Worm (Caenorhabditis elegans) whole organism, L4 larva: ENCODE measurements around the gene sars-2.

Experiments
- F10B5.3 ChIP-seq: sonication (generic microtip); optimal IDR thresholded peaks from 2 replicates; lab custom pipeline; 2016; ENCODE audit warnings: mild to moderate bottlenecking, missing genetic modification characterization, missing compliant biosample characterization
- F37D6.2 ChIP-seq: sonication (generic microtip); optimal IDR thresholded peaks from 2 replicates; lab custom pipeline; 2016; ENCODE audit warnings: mild to moderate bottlenecking, missing genetic modification characterization, missing compliant biosample characterization
- F49E8.2 ChIP-seq: sonication (generic microtip); optimal IDR thresholded peaks from 2 replicates; lab custom pipeline; 2016; ENCODE audit warnings: missing compliant biosample characterization, mild to moderate bottlenecking, missing genetic modification characterization, borderline replicate concordance
- T26A8.4 ChIP-seq: fragments of 200-800 bp; sonication (Bioruptor generic); IDR thresholded peaks from 2 replicates; pipeline ENCODE4 v1.3.6; 2022; ENCODE audit warnings: missing genetic modification characterization, missing compliant biosample characterization
- aha-1 ChIP-seq: fragments of 150-350 bp; peaks from one replicate; lab custom pipeline; 2014; ENCODE audit warnings: missing biosample characterization, missing genetic modification characterization
- ama-1 ChIP-seq: fragments of 150-350 bp; optimal IDR thresholded peaks from 2 replicates; lab custom pipeline; 2014; ENCODE audit warnings: inconsistent platforms, mixed read lengths
- ceh-28 ChIP-seq: fragments of 150-350 bp; optimal IDR thresholded peaks from 2 replicates; lab custom pipeline; 2014; ENCODE audit warnings: missing biosample characterization, missing genetic modification reagents, missing genetic modification characterization
- ceh-32 ChIP-seq: sonication (generic microtip); optimal IDR thresholded peaks from 2 replicates; lab custom pipeline; 2016; ENCODE audit warnings: mild to moderate bottlenecking, missing genetic modification characterization, missing compliant biosample characterization; ENCODE audit not compliant: poor library complexity
- ceh-44 ChIP-seq: fragments of 200-800 bp; sonication (Bioruptor generic); IDR thresholded peaks from 2 replicates; pipeline ENCODE4 v1.3.6; 2022; ENCODE audit warnings: missing genetic modification reagents, missing genetic modification characterization, missing compliant biosample characterization
- cey-2 ChIP-seq: sonication (generic microtip); optimal IDR thresholded peaks from 3 replicates; lab custom pipeline; 2017; ENCODE audit warnings: missing genetic modification characterization, mild to moderate bottlenecking, missing compliant biosample characterization, antibody characterized with exemption, borderline replicate concordance; ENCODE audit not compliant: insufficient read depth
- daf-12 ChIP-seq: fragments of 150-350 bp; optimal IDR thresholded peaks from 2 replicates; lab custom pipeline; 2014; ENCODE audit warnings: missing biosample characterization, missing genetic modification reagents, missing genetic modification characterization
- daf-16 ChIP-seq, 3 experiments: sonication (generic microtip); optimal IDR thresholded peaks; 2 replicates each; lab custom pipeline; 2016 to 2017; ENCODE audit warnings: missing genetic modification characterization in 3 of 3, missing genetic modification reagents in 3 of 3, mild to moderate bottlenecking in 2 of 3, missing compliant biosample characterization in 2 of 3, missing biosample characterization in 1 of 3, moderate library complexity in 1 of 3
- daf-19 ChIP-seq: fragments of 200-800 bp; sonication (Bioruptor generic); conservative IDR thresholded peaks from 2 replicates; pipeline ENCODE4 v1.3.6; 2022; ENCODE audit warnings: missing genetic modification characterization, missing compliant biosample characterization
- daf-8 ChIP-seq: fragments of 200-800 bp; sonication (Bioruptor generic); IDR thresholded peaks from 2 replicates; pipeline ENCODE4 v1.3.6; 2022; ENCODE audit warnings: missing genetic modification characterization, missing compliant biosample characterization
- dmd-8 ChIP-seq: fragments of 200-800 bp; sonication (Bioruptor generic); IDR thresholded peaks from 2 replicates; pipeline ENCODE4 v1.3.6; 2022; ENCODE audit warnings: missing genetic modification characterization, missing compliant biosample characterization
- dve-1 ChIP-seq: sonication (generic microtip); optimal IDR thresholded peaks from 2 replicates; lab custom pipeline; 2017; ENCODE audit warnings: antibody characterized with exemption, mild to moderate bottlenecking, missing genetic modification characterization, missing compliant biosample characterization; ENCODE audit not compliant: insufficient read depth
- gei-8 ChIP-seq: fragments of 200-800 bp; sonication (Bioruptor generic); optimal IDR thresholded peaks from 2 replicates; lab custom pipeline; 2018; ENCODE audit warnings: mild to moderate bottlenecking, missing genetic modification characterization, missing compliant biosample characterization
- lin-1 ChIP-seq: fragments of 200-800 bp; sonication (Bioruptor generic); IDR thresholded peaks from 2 replicates; pipeline ENCODE4 v1.3.6; 2022; ENCODE audit warnings: missing genetic modification reagents, missing genetic modification characterization, missing compliant biosample characterization
- lin-13 ChIP-seq: fragments of 150-350 bp; optimal IDR thresholded peaks from 2 replicates; lab custom pipeline; 2014; ENCODE audit warnings: missing biosample characterization, missing genetic modification reagents, missing genetic modification characterization
- lin-39 ChIP-seq: fragments of 150-350 bp; optimal IDR thresholded peaks from 2 replicates; lab custom pipeline; 2014; ENCODE audit warnings: missing biosample characterization, missing genetic modification reagents, missing genetic modification characterization
- lsy-2 ChIP-seq, 2 experiments: fragments of 150-350 bp in 1 of 2; sonication (generic microtip) in 1 of 2; optimal IDR thresholded peaks; 2 replicates each; lab custom pipeline; 2014 to 2017; ENCODE audit warnings: missing biosample characterization in 2 of 2, missing genetic modification characterization in 2 of 2
- mdt-29 ChIP-seq: fragments of 200-800 bp; sonication (Bioruptor generic); IDR thresholded peaks from 2 replicates; pipeline ENCODE4 v1.3.6; 2022; ENCODE audit warnings: missing genetic modification reagents, missing genetic modification characterization, missing compliant biosample characterization
- mes-2 ChIP-seq: sonication (generic microtip); optimal IDR thresholded peaks from 2 replicates; lab custom pipeline; 2016; ENCODE audit warnings: missing genotype, mild to moderate bottlenecking, missing genetic modification characterization, missing compliant biosample characterization; ENCODE audit not compliant: poor library complexity, severe bottlenecking
- mxl-3 ChIP-seq: fragments of 200-800 bp; sonication (Bioruptor generic); optimal IDR thresholded peaks from 2 replicates; lab custom pipeline; 2018; ENCODE audit warnings: mild to moderate bottlenecking, missing genetic modification characterization, missing compliant biosample characterization
- nhr-237 ChIP-seq: sonication (generic microtip); optimal IDR thresholded peaks from 2 replicates; lab custom pipeline; 2017; ENCODE audit warnings: missing biosample characterization, missing genetic modification characterization
- nhr-28 ChIP-seq: fragments of 150-350 bp; optimal IDR thresholded peaks from 2 replicates; lab custom pipeline; 2014; ENCODE audit warnings: missing biosample characterization, missing genetic modification characterization
- nhr-76 ChIP-seq: fragments of 150-350 bp; optimal IDR thresholded peaks from 2 replicates; lab custom pipeline; 2014; ENCODE audit warnings: missing biosample characterization, missing genetic modification characterization
- nhr-77 ChIP-seq: fragments of 150-350 bp; optimal IDR thresholded peaks from 2 replicates; lab custom pipeline; 2014; ENCODE audit warnings: missing biosample characterization, missing genetic modification characterization
- pha-4 ChIP-seq, 2 experiments: fragments of 150-350 bp in 1 of 2; fragments of 200-800 bp in 1 of 2; sonication (Bioruptor generic) in 1 of 2; IDR thresholded peaks in 1 of 2; optimal IDR thresholded peaks in 1 of 2; 2 replicates each; pipeline versions ENCODE4 v1.3.6 to Lab custom; 2014 to 2022; ENCODE audit warnings: missing genetic modification characterization in 2 of 2, missing genetic modification reagents in 2 of 2, missing biosample characterization in 1 of 2, missing compliant biosample characterization in 1 of 2
- php-3 ChIP-seq: fragments of 200-800 bp; sonication (Bioruptor generic); IDR thresholded peaks from 2 replicates; pipeline ENCODE4 v1.3.6; 2022; ENCODE audit warnings: missing genetic modification reagents, missing genetic modification characterization, missing compliant biosample characterization
- rbr-2 ChIP-seq: sonication (generic microtip); optimal IDR thresholded peaks from 2 replicates; lab custom pipeline; 2016; ENCODE audit warnings: missing genotype, missing genetic modification characterization, missing compliant biosample characterization
- skn-1 ChIP-seq: fragments of 150-350 bp; optimal IDR thresholded peaks from 2 replicates; lab custom pipeline; 2014; ENCODE audit warnings: missing biosample characterization, missing genetic modification characterization
- snpc-1.2 ChIP-seq: fragments of 200-800 bp; sonication (Bioruptor generic); IDR thresholded peaks from 2 replicates; pipeline ENCODE4 v1.3.6; 2022; ENCODE audit warnings: missing genetic modification reagents, missing genetic modification characterization, missing compliant biosample characterization
- snpc-4 ChIP-seq: fragments of 150-350 bp; optimal IDR thresholded peaks from 2 replicates; lab custom pipeline; 2014; ENCODE audit warnings: missing biosample characterization, missing genetic modification characterization
- spr-1 ChIP-seq: sonication (generic microtip); optimal IDR thresholded peaks from 2 replicates; lab custom pipeline; 2016; ENCODE audit warnings: mild to moderate bottlenecking, missing genetic modification characterization, missing compliant biosample characterization
- unc-130 ChIP-seq: sonication (generic microtip); optimal IDR thresholded peaks from 2 replicates; lab custom pipeline; 2016; ENCODE audit warnings: missing genetic modification reagents, missing genetic modification characterization, missing compliant biosample characterization
- vab-7 ChIP-seq: fragments of 200-800 bp; sonication (Bioruptor generic); IDR thresholded peaks from 2 replicates; pipeline ENCODE4 v1.3.6; 2022; ENCODE audit warnings: missing genetic modification reagents, missing genetic modification characterization, missing compliant biosample characterization
- zag-1 ChIP-seq: fragments of 150-350 bp; optimal IDR thresholded peaks from 2 replicates; lab custom pipeline; 2014; ENCODE audit warnings: missing biosample characterization, missing genetic modification characterization
- zfp-2 ChIP-seq: sonication (generic microtip); optimal IDR thresholded peaks from 2 replicates; lab custom pipeline; 2016; ENCODE audit warnings: mild to moderate bottlenecking, missing genetic modification characterization, missing compliant biosample characterization
- ztf-7 ChIP-seq: fragments of 150-350 bp; optimal IDR thresholded peaks from 2 replicates; lab custom pipeline; 2014; ENCODE audit warnings: missing biosample characterization, missing genetic modification characterization

sars-2 gene

ce11 chrIV:4336139-4336851, 21.1 kb upstream of the sars-2 start, which contains the start of the genes W03B1.3 and oac-51:
TSS of gene W03B1.3 (minus strand) at chrIV:4336239.
TSS of gene oac-51 (plus strand) at chrIV:4336801.
- TF ChIP-seq lin-13 (GFP tag; lab: Kevin White, UChicago) (no peak), aha-1 (tag; lab: Kevin White, UChicago) (peak; percentile 6)

- TF ChIP-seq F10B5.3 (tag; lab: Kevin White, UChicago), result no peak
- no peak for TF ChIP-seq spr-1 (tag; lab: Kevin White, UChicago)
- no peak for TF ChIP-seq cey-2 (tag; lab: Kevin White, UChicago)
Measured at ce11 chrIV:4338217-4338616, 19.2 kb upstream of the sars-2 start.

ce11 chrIV:4344828-4345227, 12.6 kb upstream of the sars-2 start:
- TF ChIP-seq aha-1 (tag; lab: Kevin White, UChicago), result peak; percentile 83
- no peak for TF ChIP-seq rbr-2 (tag; lab: Kevin White, UChicago)

ce11 chrIV:4346512-4346911, 10.9 kb upstream of the sars-2 start, which contains the start of gene oac-52:
TSS of gene oac-52 (minus strand) at chrIV:4346612.
- TF ChIP-seq F37D6.2 (tag; lab: Kevin White, UChicago), result no peak
- TF ChIP-seq, all 104 proteins: peak for 0

- TF ChIP-seq lsy-2 (tag; optimal IDR thresholded peaks at IDR 0.05; lab: Kevin White, UChicago) (no peak), gei-8 (no peak), cey-2 (tag; lab: Kevin White, UChicago) (no peak), nhr-28 (tag; lab: Kevin White, UChicago) (no peak), ceh-28 (tag; lab: Kevin White, UChicago) (no peak), zfp-2 (tag; lab: Kevin White, UChicago) (no peak), daf-19 (GFP tag; lab: Robert Waterston, UW) (no peak), skn-1 (no peak), daf-16 (GFP tag; optimal IDR thresholded peaks at IDR 0.05; lab: Kevin White, UChicago) (no peak), daf-16 (tag; optimal IDR thresholded peaks at IDR 0.05; lab: Kevin White, UChicago) (peak; percentile 15), ceh-44 (GFP tag; lab: Robert Waterston, UW) (0 out of 2 replicates have a peak, but pooled peaks have one; percentile 25), nhr-76 (no peak), mdt-29 (GFP tag; lab: Robert Waterston, UW) (0 out of 2 replicates have a peak, but pooled peaks have one; percentile 24), F49E8.2 (tag; lab: Kevin White, UChicago) (peak; percentile 68), ztf-7 (no peak), daf-8 (GFP tag; lab: Robert Waterston, UW) (no peak), mes-2 (peak; percentile 29), T26A8.4 (GFP tag; lab: Robert Waterston, UW) (peak; percentile 51; the same call in 1 of the 2 replicates), snpc-1.2 (GFP tag; lab: Robert Waterston, UW) (peak; percentile 90), zag-1 (no peak), pha-4 (GFP tag; IDR thresholded peaks at IDR 0.05; lab: Robert Waterston, UW) (0 out of 2 replicates have a peak, but pooled peaks have one; percentile 10), pha-4 (tag; optimal IDR thresholded peaks at IDR 0.05; lab: Kevin White, UChicago) (no peak), dmd-8 (GFP tag; lab: Robert Waterston, UW) (0 out of 2 replicates have a peak, but pooled peaks have one; percentile 5), lin-39 (tag; lab: Kevin White, UChicago) (no peak), nhr-77 (tag; lab: Kevin White, UChicago) (no peak), php-3 (GFP tag; lab: Robert Waterston, UW) (0 out of 2 replicates have a peak, but pooled peaks have one; percentile 22), lin-1 (GFP tag; lab: Robert Waterston, UW) (peak; percentile 21; the same call in 1 of the 2 replicates), vab-7 (GFP tag; lab: Robert Waterston, UW) (no peak), snpc-4 (tag; lab: Kevin White, UChicago) (peak; percentile 61), ceh-32 (no peak), unc-130 (peak; percentile 13), dve-1 (tag; lab: Kevin White, UChicago) (no peak), nhr-237 (tag; lab: Kevin White, UChicago) (no peak), daf-12 (tag; lab: Kevin White, UChicago) (no peak), ama-1 (lab: Kevin White, UChicago) (peak; percentile 62), mxl-3 (GFP tag; lab: Kevin White, UChicago) (no peak)
Measured at ce11 chrIV:4347578-4348003, 9.8 kb upstream of the sars-2 start.
